Worm (Caenorhabditis elegans) whole organism, late embryonic: ENCODE data around the gene puf-11.

Experiments used
- Y22D7AL.16 ChIP-seq: sonication (generic microtip); optimal IDR thresholded peaks from 2 replicates; lab custom pipeline; 2016; ENCODE audit warnings: missing genetic modification characterization, missing compliant biosample characterization
- ama-1 ChIP-seq: fragments of 150-350 bp; optimal IDR thresholded peaks from 2 replicates; lab custom pipeline; 2014
- ceh-14 ChIP-seq: sonication (generic microtip); optimal IDR thresholded peaks from 2 replicates; lab custom pipeline; 2016; ENCODE audit warnings: missing genotype, missing genetic modification characterization, missing compliant biosample characterization
- ceh-18 ChIP-seq: sonication (generic microtip); optimal IDR thresholded peaks from 2 replicates; lab custom pipeline; 2016; ENCODE audit warnings: missing genetic modification characterization, missing compliant biosample characterization
- ceh-9 ChIP-seq: sonication (generic microtip); optimal IDR thresholded peaks from 2 replicates; lab custom pipeline; 2016; ENCODE audit warnings: mild to moderate bottlenecking, missing genetic modification characterization, inconsistent platforms, missing compliant biosample characterization
- che-1 ChIP-seq: sonication (generic microtip); optimal IDR thresholded peaks from 2 replicates; lab custom pipeline; 2016; ENCODE audit warnings: mild to moderate bottlenecking, missing genetic modification characterization, missing compliant biosample characterization
- dve-1 ChIP-seq: sonication (generic microtip); optimal IDR thresholded peaks from 2 replicates; lab custom pipeline; 2017; ENCODE audit warnings: antibody characterized with exemption, mild to moderate bottlenecking, missing genetic modification characterization, missing compliant biosample characterization
- elt-4 ChIP-seq: sonication (generic microtip); optimal IDR thresholded peaks from 2 replicates; lab custom pipeline; 2016; ENCODE audit warnings: missing genetic modification characterization, missing compliant biosample characterization
- fkh-6 ChIP-seq: sonication (generic microtip); optimal IDR thresholded peaks from 2 replicates; lab custom pipeline; 2016; ENCODE audit warnings: missing genetic modification characterization, missing compliant biosample characterization
- lin-11 ChIP-seq: fragments of 200-800 bp; sonication (Bioruptor generic); optimal IDR thresholded peaks from 2 replicates; lab custom pipeline; 2018; ENCODE audit warnings: mild to moderate bottlenecking, missing genetic modification characterization, missing compliant biosample characterization
- pqm-1 ChIP-seq: sonication (generic microtip); optimal IDR thresholded peaks from 2 replicates; lab custom pipeline; 2016; ENCODE audit warnings: missing genetic modification characterization, missing compliant biosample characterization
- sdc-2 ChIP-seq: sonication (generic microtip); optimal IDR thresholded peaks from 2 replicates; lab custom pipeline; 2016; ENCODE audit warnings: missing genotype, missing genetic modification characterization, missing compliant biosample characterization
- tbx-2 ChIP-seq: sonication (generic microtip); optimal IDR thresholded peaks from 2 replicates; lab custom pipeline; 2016; ENCODE audit warnings: missing genetic modification characterization, missing compliant biosample characterization

ce11 chrIV:6427223-6427622 is 5.8 kb downstream of the puf-11 start:
- TF ChIP-seq ceh-14 (tag; lab: Kevin White, UChicago) (no peak), ceh-18 (tag; lab: Kevin White, UChicago) (no peak), dve-1 (tag; lab: Kevin White, UChicago) (no peak), Y22D7AL.16 (no peak), ama-1 (lab: Kevin White, UChicago) (no peak), fkh-6 (tag; lab: Kevin White, UChicago) (no peak), sdc-2 (tag; lab: Kevin White, UChicago) (no peak), tbx-2 (tag; lab: Kevin White, UChicago) (no peak), elt-4 (tag; lab: Kevin White, UChicago) (no peak), ceh-9 (tag; lab: Kevin White, UChicago) (no peak), lin-11 (tag; lab: Kevin White, UChicago) (no peak), che-1 (no peak), pqm-1 (no peak)
